Fruit fly (Drosophila melanogaster) whole organism, pupa: Measurements from ENCODE around the gene CG46310.

Experiments
- CG10348 ChIP-seq: fragments of 200-800 bp; sonication (Bioruptor generic); IDR thresholded peaks from 2 replicates; pipeline ENCODE4 v1.3.6; 2022; ENCODE audit warnings: missing biosample characterization, missing genetic modification characterization
- CG12605 ChIP-seq: fragments of 200-800 bp; sonication (Bioruptor generic); IDR thresholded peaks from 2 replicates; pipeline ENCODE4 v1.3.6; 2022; ENCODE audit warnings: missing biosample characterization, missing genetic modification characterization
- CG13204 ChIP-seq: fragments of 200-800 bp; sonication (Bioruptor generic); optimal IDR thresholded peaks from 2 replicates; lab custom pipeline; 2018; ENCODE audit warnings: missing biosample characterization, mild to moderate bottlenecking, missing genetic modification characterization, moderate library complexity
- CG14655 ChIP-seq: fragments of 200-800 bp; sonication (Bioruptor generic); optimal IDR thresholded peaks from 3 replicates; lab custom pipeline; 2017; ENCODE audit warnings: mild to moderate bottlenecking, missing biosample characterization, missing genetic modification reagents, missing genetic modification characterization
- CG15710 ChIP-seq: fragments of 200-800 bp; sonication (Bioruptor generic); optimal IDR thresholded peaks from 2 replicates; lab custom pipeline; 2018; ENCODE audit warnings: missing biosample characterization, mild to moderate bottlenecking, missing genetic modification characterization, moderate library complexity
- CG17806 ChIP-seq: fragments of 200-800 bp; sonication (Bioruptor generic); optimal IDR thresholded peaks from 2 replicates; lab custom pipeline; 2018; ENCODE audit warnings: missing biosample characterization, mild to moderate bottlenecking, missing genetic modification characterization, moderate library complexity
- CG32121 ChIP-seq: fragments of 200-800 bp; sonication (Bioruptor generic); IDR thresholded peaks from 2 replicates; pipeline ENCODE4 v1.3.6; 2022; ENCODE audit warnings: missing biosample characterization, missing genetic modification characterization
- CG34367 ChIP-seq: fragments of 200-800 bp; sonication (Bioruptor generic); optimal IDR thresholded peaks from 2 replicates; lab custom pipeline; 2018; ENCODE audit warnings: missing biosample characterization, mild to moderate bottlenecking, missing genetic modification characterization
- CG4496 ChIP-seq: fragments of 200-800 bp; sonication (Bioruptor generic); IDR thresholded peaks from 3 replicates; pipeline ENCODE4 v1.3.6; 2022; ENCODE audit warnings: missing biosample characterization, missing genetic modification characterization
- CG8159 ChIP-seq: fragments of 200-800 bp; sonication (Bioruptor generic); optimal IDR thresholded peaks from 3 replicates; lab custom pipeline; 2018; ENCODE audit warnings: missing biosample characterization, mild to moderate bottlenecking, missing genetic modification characterization, moderate library complexity
- CG8301 ChIP-seq: fragments of 200-800 bp; sonication (Bioruptor generic); optimal IDR thresholded peaks from 2 replicates; lab custom pipeline; 2018; ENCODE audit warnings: missing biosample characterization, mild to moderate bottlenecking, missing genetic modification characterization
- CG9948 ChIP-seq: fragments of 200-800 bp; sonication (Bioruptor generic); optimal IDR thresholded peaks from 2 replicates; lab custom pipeline; 2018; ENCODE audit warnings: missing biosample characterization, mild to moderate bottlenecking, missing genetic modification characterization, moderate library complexity
- D1 ChIP-seq: fragments of 200-800 bp; sonication (Bioruptor generic); optimal IDR thresholded peaks from 2 replicates; lab custom pipeline; 2018; ENCODE audit warnings: missing biosample characterization, mild to moderate bottlenecking, missing genetic modification characterization, moderate library complexity
- EcR ChIP-seq: fragments of 200-800 bp; sonication (Bioruptor generic); optimal IDR thresholded peaks from 3 replicates; lab custom pipeline; 2019; ENCODE audit warnings: missing biosample characterization, missing genetic modification characterization, mild to moderate bottlenecking, moderate library complexity, missing genetic modification reagents
- Ets98B ChIP-seq: fragments of 200-800 bp; sonication (Bioruptor generic); IDR thresholded peaks from 2 replicates; pipeline ENCODE4 v1.3.6; 2022; ENCODE audit warnings: missing biosample characterization, missing genetic modification characterization
- Pif1A ChIP-seq: fragments of 200-800 bp; sonication (Bioruptor generic); optimal IDR thresholded peaks from 3 replicates; lab custom pipeline; 2016; ENCODE audit warnings: missing biosample characterization, missing genetic modification characterization
- Pif1B ChIP-seq: fragments of 200-800 bp; sonication (Bioruptor generic); optimal IDR thresholded peaks from 3 replicates; lab custom pipeline; 2016; ENCODE audit warnings: missing biosample characterization, missing genetic modification characterization
- Snoo ChIP-seq: fragments of 200-800 bp; sonication (Bioruptor generic); optimal IDR thresholded peaks from 3 replicates; lab custom pipeline; 2017; ENCODE audit warnings: missing biosample characterization, mild to moderate bottlenecking, missing genetic modification characterization, inconsistent platforms
- fd96Ca ChIP-seq: fragments of 200-800 bp; sonication (Bioruptor generic); IDR thresholded peaks from 3 replicates; pipeline ENCODE4 v1.3.6; 2022; ENCODE audit warnings: missing biosample characterization, missing genetic modification characterization
- gl ChIP-seq: fragments of 200-800 bp; sonication (Bioruptor generic); optimal IDR thresholded peaks from 2 replicates; lab custom pipeline; 2018; ENCODE audit warnings: missing biosample characterization, mild to moderate bottlenecking, missing genetic modification characterization
- rn ChIP-seq: fragments of 200-800 bp; sonication (Bioruptor generic); IDR thresholded peaks from 2 replicates; pipeline ENCODE4 v1.3.6; 2022; ENCODE audit warnings: missing biosample characterization, missing genetic modification characterization

The CG46310 gene

DNA sequence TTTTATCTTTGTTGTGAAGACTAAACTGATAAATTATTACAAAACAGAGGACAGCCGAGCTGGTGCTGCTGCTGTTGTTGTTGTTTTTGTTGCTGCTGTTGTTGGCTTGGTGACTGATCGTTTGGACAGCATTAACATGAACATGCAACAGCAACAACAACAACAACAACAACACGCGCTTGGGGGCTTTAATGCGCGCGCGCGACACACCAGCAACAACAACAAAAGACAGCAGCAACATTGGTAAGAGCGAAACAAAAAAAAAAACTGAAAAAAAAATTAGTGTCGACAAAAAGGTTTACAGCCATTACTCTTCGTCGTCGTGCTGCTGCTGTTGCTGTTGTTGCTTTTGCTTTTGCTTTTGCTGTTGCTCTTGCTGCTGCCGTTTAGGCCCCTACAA is 42.8 kb upstream of the CG46310 start:
- no peak for TF ChIP-seq Pif1B (GFP tag; lab: Kevin White, UChicago)
- 0 out of 3 replicates have a peak, but pooled peaks have one; percentile 8 for TF ChIP-seq fd96Ca (GFP tag; lab: Robert Waterston, UW)

DNA sequence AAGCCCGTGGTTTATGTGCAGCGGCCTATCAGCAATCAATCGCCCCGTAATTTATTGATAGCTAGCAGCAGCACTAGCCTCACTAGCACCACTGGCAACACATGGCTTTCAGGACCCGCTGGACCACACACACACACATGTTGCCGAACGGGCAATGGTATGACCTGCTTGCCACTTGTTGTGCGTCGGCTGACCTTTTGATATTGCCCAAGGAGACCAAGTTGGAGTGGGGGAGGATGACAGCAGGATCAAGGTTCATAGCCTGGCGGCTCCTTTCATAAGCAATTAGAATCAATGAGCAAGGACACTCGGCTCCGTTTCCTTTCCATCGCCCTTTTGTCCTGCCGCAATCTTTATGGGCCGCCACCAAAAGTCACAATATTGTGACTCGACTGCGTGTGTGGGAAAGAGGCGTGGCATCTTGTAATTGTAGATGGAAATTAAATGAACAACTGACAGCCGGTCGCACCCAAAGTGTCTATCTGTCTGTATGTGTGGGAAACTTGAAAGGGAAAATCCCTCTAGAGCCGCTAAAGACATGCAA is 42.3 kb upstream of the CG46310 start:
- TF ChIP-seq CG13204: no peak
- no peak for TF ChIP-seq CG10348 (GFP tag; lab: Robert Waterston, UW)
- TF ChIP-seq CG4496: no peak
- TF ChIP-seq CG15710 (tag; lab: Kevin White, UChicago): no peak
- no peak for TF ChIP-seq fd96Ca (GFP tag; lab: Robert Waterston, UW)
- TF ChIP-seq Pif1A (GFP tag; lab: Kevin White, UChicago): no peak
- no peak for TF ChIP-seq CG14655
- TF ChIP-seq CG9948: no peak
- TF ChIP-seq CG8301 (tag; lab: Kevin White, UChicago): no peak
- TF ChIP-seq EcR (GFP tag; lab: Kevin White, UChicago): no peak
- TF ChIP-seq Snoo (tag; lab: Kevin White, UChicago): no peak
- TF ChIP-seq CG8159: no peak
- TF ChIP-seq Ets98B: no peak
- no peak for TF ChIP-seq CG34367
- no peak for TF ChIP-seq CG12605
- no peak for TF ChIP-seq Pif1B (GFP tag; lab: Kevin White, UChicago)
- TF ChIP-seq CG17806: no peak
- no peak for TF ChIP-seq D1
- TF ChIP-seq CG32121 (GFP tag; lab: Robert Waterston, UW): no peak
- TF ChIP-seq rn (GFP tag; lab: Robert Waterston, UW): no peak
- TF ChIP-seq, all 21 proteins: peak for 0

DNA sequence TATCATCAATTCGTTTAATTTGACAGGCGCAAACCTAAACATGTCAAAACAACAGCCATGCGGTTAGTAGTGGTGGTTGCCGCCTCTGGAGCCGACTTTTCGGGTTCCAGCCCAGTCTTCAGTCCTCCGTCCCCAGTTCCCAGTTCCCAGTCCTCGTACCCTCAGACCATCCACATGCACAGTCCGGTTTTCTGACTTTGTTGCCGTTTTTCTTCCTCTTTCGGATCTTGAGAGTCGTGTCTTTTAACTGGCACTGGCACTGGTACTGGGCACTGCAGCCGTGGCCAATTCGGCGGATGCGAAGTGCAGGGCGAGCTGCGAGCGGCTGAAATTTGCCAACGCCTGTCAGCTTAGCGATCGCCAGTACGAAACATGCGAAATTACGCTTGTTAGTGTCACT is 41.4 kb upstream of the CG46310 start:
- TF ChIP-seq CG4496: no peak
- TF ChIP-seq CG15710 (tag; lab: Kevin White, UChicago): no peak
- no peak for TF ChIP-seq CG12605
- no peak for TF ChIP-seq rn (GFP tag; lab: Robert Waterston, UW)
- no peak for TF ChIP-seq CG32121 (GFP tag; lab: Robert Waterston, UW)
- no peak for TF ChIP-seq EcR (GFP tag; lab: Kevin White, UChicago)
- TF ChIP-seq Pif1A (GFP tag; lab: Kevin White, UChicago): no peak
- no peak for TF ChIP-seq CG8159
- no peak for TF ChIP-seq CG14655
- no peak for TF ChIP-seq gl (tag; lab: Kevin White, UChicago)
- no peak for TF ChIP-seq D1
- no peak for TF ChIP-seq CG9948
- TF ChIP-seq CG34367: no peak
- TF ChIP-seq CG13204: no peak
- TF ChIP-seq Snoo (tag; lab: Kevin White, UChicago): no peak

DNA sequence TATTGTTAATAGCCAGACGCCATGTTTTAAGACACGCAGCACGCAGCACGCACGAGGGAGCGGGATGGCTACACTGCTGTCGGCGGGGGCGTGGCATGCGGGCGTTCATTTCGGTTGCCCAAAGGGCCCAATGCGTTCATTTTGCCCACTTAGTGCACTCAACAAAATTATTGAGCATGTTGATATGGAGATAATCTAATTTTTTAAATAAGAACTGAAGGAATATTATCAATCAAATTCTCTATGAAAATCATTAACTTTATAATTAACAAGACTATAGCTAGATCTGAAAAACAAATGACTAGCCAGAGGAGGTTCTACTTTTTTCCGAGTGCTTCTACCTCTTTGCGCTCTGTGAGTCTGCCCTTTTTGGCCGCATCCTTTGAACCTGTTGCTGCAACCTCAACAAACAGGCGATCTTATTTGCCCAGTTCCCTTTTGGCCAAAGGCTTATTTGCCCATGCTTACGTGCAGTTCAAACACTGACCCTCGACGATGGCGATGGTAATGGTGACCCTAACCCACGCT is 40.3 kb upstream of the CG46310 start:
- TF ChIP-seq CG4496 (no peak), Pif1A (GFP tag; lab: Kevin White, UChicago) (no peak), CG10348 (GFP tag; lab: Robert Waterston, UW) (no peak), Snoo (tag; lab: Kevin White, UChicago) (peak; percentile 2)

DNA sequence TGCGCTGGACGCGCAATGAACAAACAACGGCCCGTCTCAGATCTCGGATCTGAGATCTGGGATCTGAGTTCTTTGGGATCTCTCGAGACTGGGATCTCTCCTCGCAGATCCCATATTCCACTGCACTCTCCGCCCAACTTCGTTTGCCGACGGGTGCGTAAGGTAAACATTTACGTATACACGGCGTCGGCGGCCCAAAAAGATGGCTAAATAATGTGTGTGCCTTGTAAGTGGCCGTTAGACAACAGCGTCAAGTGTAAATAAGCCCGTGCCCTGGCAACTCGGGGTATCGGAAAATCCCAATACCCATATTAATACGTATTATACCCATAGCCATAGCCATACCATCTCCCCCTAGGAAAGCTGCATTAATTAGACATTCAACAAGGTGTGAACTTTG is 39.0 kb upstream of the CG46310 start:
- no peak for TF ChIP-seq EcR (GFP tag; lab: Kevin White, UChicago)
- no peak for TF ChIP-seq gl (tag; lab: Kevin White, UChicago)
- TF ChIP-seq CG12605: no peak
- TF ChIP-seq D1: no peak
- no peak for TF ChIP-seq CG8159
- no peak for TF ChIP-seq Ets98B
- TF ChIP-seq CG13204: no peak
- TF ChIP-seq Snoo (tag; lab: Kevin White, UChicago): no peak
- no peak for TF ChIP-seq Pif1A (GFP tag; lab: Kevin White, UChicago)

dm6 chr3R:23138439-23138838 is 35.2 kb upstream of the CG46310 start:
- TF ChIP-seq CG32121 (GFP tag; lab: Robert Waterston, UW): no peak
- no peak for TF ChIP-seq CG10348 (GFP tag; lab: Robert Waterston, UW)
- no peak for TF ChIP-seq Pif1B (GFP tag; lab: Kevin White, UChicago)
- no peak for TF ChIP-seq D1
- no peak for TF ChIP-seq CG4496
- no peak for TF ChIP-seq Ets98B
- no peak for TF ChIP-seq CG14655
- no peak for TF ChIP-seq CG17806
- no peak for TF ChIP-seq CG12605
- no peak for TF ChIP-seq CG9948
- no peak for TF ChIP-seq Pif1A (GFP tag; lab: Kevin White, UChicago)
- TF ChIP-seq EcR (GFP tag; lab: Kevin White, UChicago): no peak
- no peak for TF ChIP-seq rn (GFP tag; lab: Robert Waterston, UW)
- TF ChIP-seq CG13204: no peak
- no peak for TF ChIP-seq CG15710 (tag; lab: Kevin White, UChicago)
- no peak for TF ChIP-seq fd96Ca (GFP tag; lab: Robert Waterston, UW)
- TF ChIP-seq gl (tag; lab: Kevin White, UChicago): no peak
- no peak for TF ChIP-seq CG8159
- no peak for TF ChIP-seq Snoo (tag; lab: Kevin White, UChicago)
- TF ChIP-seq CG34367: no peak

- TF ChIP-seq CG15710 (tag; lab: Kevin White, UChicago) (no peak), CG34367 (no peak), Pif1B (GFP tag; lab: Kevin White, UChicago) (no peak), D1 (no peak), gl (tag; lab: Kevin White, UChicago) (no peak), CG17806 (no peak), fd96Ca (GFP tag; lab: Robert Waterston, UW) (no peak), rn (GFP tag; lab: Robert Waterston, UW) (no peak), Ets98B (no peak), Pif1A (GFP tag; lab: Kevin White, UChicago) (no peak), Snoo (tag; lab: Kevin White, UChicago) (no peak), CG9948 (no peak), CG14655 (no peak)
These were observed 34.6 kb upstream of the CG46310 start for dm6 chr3R:23138992-23139633.
